Fruit fly (Drosophila melanogaster) S2 (cell line): Measurements from ENCODE around the gene CG44329.

Source experiments
- CG8478 ChIP-seq: fragments of >200 bp; optimal IDR thresholded peaks from 2 replicates; lab custom pipeline; 2018
- CTCF ChIP-seq, 2 experiments: fragments of >200 bp; optimal IDR thresholded peaks; 2 replicates each; lab custom pipeline; 2018

DNA sequence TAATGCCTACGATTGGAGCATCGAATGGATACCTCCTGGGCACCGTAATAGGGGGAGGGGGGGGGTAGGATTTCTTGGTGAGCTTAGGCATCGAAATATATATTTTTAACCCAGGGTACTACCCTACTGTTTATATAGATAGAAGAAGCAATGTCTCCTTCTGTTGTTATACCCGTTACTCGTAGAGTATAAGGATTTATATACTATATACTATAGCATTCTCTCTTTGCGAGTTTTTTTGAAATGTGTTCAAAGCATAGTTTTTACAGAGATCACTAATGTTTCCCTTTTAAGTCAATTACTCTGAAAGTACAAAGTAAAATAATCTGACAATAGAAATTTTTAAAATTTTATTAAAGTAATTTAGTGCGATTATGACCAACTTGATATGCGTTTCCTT, 40.7 kb upstream of the CG44329 start, which contains the start of gene CG43136:
- TF ChIP-seq CTCF (optimal IDR thresholded peaks at IDR 0.05; lab: Kevin White, UChicago): no peak
- no peak for TF ChIP-seq CG8478
